Fruit fly (Drosophila melanogaster) whole organism, embryonic: ENCODE measurements around the gene CG31663.

Experiments used
- Atf6 ChIP-seq: fragments of 200-800 bp; sonication (Bioruptor generic); IDR thresholded peaks from 2 replicates; pipeline ENCODE4 v1.3.6; 2022; ENCODE audit warnings: missing biosample characterization, missing genetic modification characterization
- Bdp1 ChIP-seq: fragments of 200-800 bp; sonication (Bioruptor generic); optimal IDR thresholded peaks from 3 replicates; lab custom pipeline; 2016; ENCODE audit warnings: missing biosample characterization, missing genetic modification characterization
- CG10147 ChIP-seq: fragments of 200-800 bp; sonication (Bioruptor generic); optimal IDR thresholded peaks from 2 replicates; lab custom pipeline; 2019; ENCODE audit warnings: missing biosample characterization, mild to moderate bottlenecking, missing genetic modification characterization, moderate library complexity
- CG10654 ChIP-seq: fragments of 200-800 bp; sonication (Bioruptor generic); optimal IDR thresholded peaks from 2 replicates; lab custom pipeline; 2016; ENCODE audit warnings: missing biosample characterization, missing genetic modification characterization
- CG11504 ChIP-seq: fragments of 200-800 bp; sonication (Bioruptor generic); optimal IDR thresholded peaks from 3 replicates; lab custom pipeline; 2019; ENCODE audit warnings: missing biosample characterization, mild to moderate bottlenecking, missing genetic modification characterization, moderate library complexity
- CG12071 ChIP-seq: fragments of 200-800 bp; sonication (Bioruptor generic); optimal IDR thresholded peaks from 3 replicates; lab custom pipeline; 2018; ENCODE audit warnings: missing biosample characterization, mild to moderate bottlenecking, missing genetic modification characterization
- CG12391 ChIP-seq: fragments of 200-800 bp; sonication (Bioruptor generic); optimal IDR thresholded peaks from 3 replicates; lab custom pipeline; 2018; ENCODE audit warnings: missing biosample characterization, mild to moderate bottlenecking, missing genetic modification characterization, moderate library complexity
- CG13775 ChIP-seq: fragments of 200-800 bp; sonication (Bioruptor generic); optimal IDR thresholded peaks from 3 replicates; lab custom pipeline; 2017; ENCODE audit warnings: missing biosample characterization, mild to moderate bottlenecking, missing genetic modification characterization
- CG15479 ChIP-seq: fragments of 200-800 bp; sonication (Bioruptor generic); optimal IDR thresholded peaks from 3 replicates; lab custom pipeline; 2019; ENCODE audit warnings: missing biosample characterization, mild to moderate bottlenecking, missing genetic modification characterization, moderate library complexity
- CG15601 ChIP-seq: fragments of 200-800 bp; sonication (Bioruptor generic); optimal IDR thresholded peaks from 3 replicates; lab custom pipeline; 2019; ENCODE audit warnings: missing biosample characterization, mild to moderate bottlenecking, missing genetic modification characterization, moderate library complexity
- CG1603 ChIP-seq: fragments of 200-800 bp; sonication (Bioruptor generic); optimal IDR thresholded peaks from 2 replicates; lab custom pipeline; 2019; ENCODE audit warnings: missing biosample characterization, mild to moderate bottlenecking, missing genetic modification characterization, moderate library complexity
- CG2120 ChIP-seq: fragments of 200-800 bp; sonication (Bioruptor generic); optimal IDR thresholded peaks from 3 replicates; lab custom pipeline; 2016; ENCODE audit warnings: missing biosample characterization, missing genetic modification characterization
- CG3065 ChIP-seq: fragments of 200-800 bp; sonication (Bioruptor generic); optimal IDR thresholded peaks from 2 replicates; lab custom pipeline; 2016; ENCODE audit warnings: missing biosample characterization, missing genetic modification characterization
- CG32767 ChIP-seq: fragments of 200-800 bp; sonication (Bioruptor generic); IDR thresholded peaks from 2 replicates; pipeline ENCODE4 v1.3.6; 2022; ENCODE audit warnings: missing biosample characterization, missing genetic modification characterization
- CG9727 ChIP-seq: fragments of 200-800 bp; sonication (Bioruptor generic); optimal IDR thresholded peaks from 3 replicates; lab custom pipeline; 2017; ENCODE audit warnings: missing biosample characterization, mild to moderate bottlenecking, missing genetic modification characterization
- CG9932 ChIP-seq: fragments of 200-800 bp; sonication (Bioruptor generic); IDR thresholded peaks from 2 replicates; pipeline ENCODE4 v1.3.6; 2022; ENCODE audit warnings: missing biosample characterization, missing genetic modification characterization
- Elba2 ChIP-seq: fragments of 200-800 bp; sonication (Bioruptor generic); optimal IDR thresholded peaks from 3 replicates; lab custom pipeline; 2016; ENCODE audit warnings: missing biosample characterization, missing genetic modification characterization
- H2.0 ChIP-seq: fragments of 200-800 bp; sonication (Bioruptor generic); IDR thresholded peaks from 2 replicates; pipeline ENCODE4 v1.3.6; 2022; ENCODE audit warnings: missing biosample characterization, missing genetic modification characterization
- Hmx ChIP-seq: fragments of 200-800 bp; sonication (Bioruptor generic); optimal IDR thresholded peaks from 2 replicates; lab custom pipeline; 2016; ENCODE audit warnings: missing biosample characterization, missing genetic modification characterization
- Lim3 ChIP-seq: fragments of 200-800 bp; sonication (Bioruptor generic); IDR thresholded peaks from 2 replicates; pipeline ENCODE4 v1.3.6; 2022; ENCODE audit warnings: missing biosample characterization, missing genetic modification characterization
- NFAT ChIP-seq: fragments of 200-800 bp; sonication (Bioruptor generic); IDR thresholded peaks from 2 replicates; pipeline ENCODE4 v1.3.6; 2022; ENCODE audit warnings: missing biosample characterization, missing genetic modification characterization
- Rfx ChIP-seq: fragments of 200-800 bp; sonication (Bioruptor generic); IDR thresholded peaks from 2 replicates; pipeline ENCODE4 v1.3.6; 2022; ENCODE audit warnings: missing biosample characterization, missing genetic modification characterization
- Ssrp ChIP-seq: fragments of 200-800 bp; sonication (Bioruptor generic); optimal IDR thresholded peaks from 2 replicates; lab custom pipeline; 2018; ENCODE audit warnings: missing biosample characterization, mild to moderate bottlenecking, missing genetic modification characterization, moderate library complexity
- abd-A ChIP-seq: fragments of 200-800 bp; sonication (Bioruptor generic); optimal IDR thresholded peaks from 3 replicates; lab custom pipeline; 2019; ENCODE audit warnings: missing biosample characterization, mild to moderate bottlenecking, missing genetic modification characterization, moderate library complexity
- cas ChIP-seq: fragments of 200-800 bp; sonication (Bioruptor generic); IDR thresholded peaks from 2 replicates; pipeline ENCODE4 v1.3.6; 2022; ENCODE audit warnings: missing biosample characterization, missing genetic modification characterization
- crp ChIP-seq, 2 experiments: fragments of 200-800 bp; sonication (Bioruptor generic); optimal IDR thresholded peaks; 2 replicates in 1 of 2; 3 replicates in 1 of 2; lab custom pipeline; 2017; ENCODE audit warnings: missing biosample characterization in 2 of 2, missing genetic modification characterization in 2 of 2, mild to moderate bottlenecking in 1 of 2, moderate library complexity in 1 of 2
- dysf ChIP-seq: fragments of 200-800 bp; sonication (Bioruptor generic); IDR thresholded peaks from 3 replicates; pipeline ENCODE4 v1.3.6; 2022; ENCODE audit warnings: missing biosample characterization, missing genetic modification characterization
- fd64A ChIP-seq: fragments of 200-800 bp; sonication (Bioruptor generic); optimal IDR thresholded peaks from 3 replicates; lab custom pipeline; 2018; ENCODE audit warnings: missing biosample characterization, mild to moderate bottlenecking, missing genetic modification characterization
- fd96Cb ChIP-seq: fragments of 200-800 bp; sonication (Bioruptor generic); optimal IDR thresholded peaks from 2 replicates; lab custom pipeline; 2018; ENCODE audit warnings: missing biosample characterization, mild to moderate bottlenecking, missing genetic modification characterization, moderate library complexity
- hbn ChIP-seq: fragments of 200-800 bp; sonication (Bioruptor generic); IDR thresholded peaks from 2 replicates; pipeline ENCODE4 v1.3.6; 2022; ENCODE audit warnings: missing biosample characterization, missing genetic modification characterization; ENCODE audit not compliant: partially characterized antibody
- lmd ChIP-seq: fragments of 200-800 bp; sonication (Bioruptor generic); IDR thresholded peaks from 2 replicates; pipeline ENCODE4 v1.3.6; 2022; ENCODE audit warnings: missing biosample characterization, missing genetic modification characterization
- org-1 ChIP-seq: fragments of 200-800 bp; sonication (Bioruptor generic); optimal IDR thresholded peaks from 2 replicates; lab custom pipeline; 2017; ENCODE audit warnings: missing biosample characterization, missing genetic modification characterization
- repo ChIP-seq: fragments of 200-800 bp; sonication (Bioruptor generic); optimal IDR thresholded peaks from 2 replicates; lab custom pipeline; 2016; ENCODE audit warnings: missing biosample characterization, missing genetic modification characterization
- salm ChIP-seq: fragments of 200-800 bp; sonication (Bioruptor generic); optimal IDR thresholded peaks from 2 replicates; lab custom pipeline; 2018; ENCODE audit warnings: missing biosample characterization, mild to moderate bottlenecking, missing genetic modification characterization
- sd ChIP-seq: fragments of 200-800 bp; sonication (Bioruptor generic); optimal IDR thresholded peaks from 3 replicates; lab custom pipeline; 2018; ENCODE audit warnings: missing biosample characterization, mild to moderate bottlenecking, missing genetic modification characterization, moderate library complexity
- slbo ChIP-seq: fragments of 200-800 bp; sonication (Bioruptor generic); IDR thresholded peaks from 2 replicates; pipeline ENCODE4 v1.3.6; 2022; ENCODE audit warnings: missing biosample characterization, missing genetic modification characterization
- ssp ChIP-seq: fragments of 200-800 bp; sonication (Bioruptor generic); IDR thresholded peaks from 2 replicates; pipeline ENCODE4 v1.3.6; 2022; ENCODE audit warnings: missing biosample characterization, missing genetic modification characterization
- tll ChIP-seq, 2 experiments: fragments of 200-800 bp in 1 of 2; fragments of >200 bp in 1 of 2; sonication (Bioruptor generic) in 1 of 2; optimal IDR thresholded peaks; 2 replicates each; lab custom pipeline; 2017 to 2019; ENCODE audit warnings: missing biosample characterization in 2 of 2, missing genetic modification characterization in 2 of 2, mild to moderate bottlenecking in 1 of 2, moderate library complexity in 1 of 2

CG31663 gene

dm6 chr2L:1884409-1885082, 3.3 kb upstream of the CG31663 start, which contains the start of gene Wdr62 (continued):
- TF ChIP-seq CG32767 (GFP tag; lab: Robert Waterston, UW) (0 out of 2 replicates have a peak, but pooled peaks have one; percentile 57), sd (tag; lab: Kevin White, UChicago) (peak; percentile 65), lmd (GFP tag; lab: Robert Waterston, UW) (no peak), Elba2 (GFP tag; lab: Kevin White, UChicago) (peak; percentile 84), Rfx (GFP tag; lab: Robert Waterston, UW) (peak; percentile 53), ssp (no peak), CG15601 (tag; lab: Kevin White, UChicago) (peak; percentile 56), CG3065 (GFP tag; lab: Kevin White, UChicago) (no peak), CG12391 (peak; percentile 37), Lim3 (GFP tag; lab: Robert Waterston, UW) (no peak), CG12071 (GFP tag; lab: Kevin White, UChicago) (peak; percentile 55), CG15479 (GFP tag; lab: Kevin White, UChicago) (peak; percentile 23), CG10654 (GFP tag; lab: Kevin White, UChicago) (no peak), org-1 (GFP tag; lab: Kevin White, UChicago) (no peak), fd64A (GFP tag; lab: Kevin White, UChicago) (peak; percentile 25), NFAT (GFP tag; lab: Robert Waterston, UW) (peak; percentile 64), cas (no peak), CG9727 (GFP tag; lab: Kevin White, UChicago) (no peak), H2.0 (GFP tag; lab: Robert Waterston, UW) (0 out of 2 replicates have a peak, but pooled peaks have one; percentile 30), CG9932 (peak; percentile 52)

- TF ChIP-seq CG11504 (tag; lab: Kevin White, UChicago) (no peak), salm (tag; lab: Kevin White, UChicago) (no peak), CG1603 (tag; lab: Kevin White, UChicago) (no peak), Hmx (GFP tag; lab: Kevin White, UChicago) (no peak), abd-A (no peak), CG13775 (GFP tag; lab: Kevin White, UChicago) (no peak), Ssrp (tag; lab: Kevin White, UChicago) (no peak), fd96Cb (no peak), CG2120 (no peak), lmd (GFP tag; lab: Robert Waterston, UW) (no peak), hbn (GFP tag; lab: Robert Waterston, UW) (no peak), Bdp1 (GFP tag; lab: Kevin White, UChicago) (no peak), dysf (GFP tag; lab: Robert Waterston, UW) (no peak), CG10147 (GFP tag; lab: Kevin White, UChicago) (no peak), crp (GFP tag; optimal IDR thresholded peaks at IDR 0.05; lab: Kevin White, UChicago) (no peak), tll (GFP tag; optimal IDR thresholded peaks at IDR 0.05; lab: Kevin White, UChicago) (no peak), repo (GFP tag; lab: Kevin White, UChicago) (no peak), Atf6 (GFP tag; lab: Robert Waterston, UW) (no peak), slbo (no peak)
These were observed 1.8 kb upstream of the CG31663 start, which contains the start of gene CG15358 for dm6 chr2L:1883114-1883513. Gene CG15358 (minus strand): TSS chr2L:1883214.
